Worm (Caenorhabditis elegans): Measurements from ENCODE around the gene C06E1.11.

The C06E1.11 gene

ce11 chrIII:8628405-8628982 is 12.0 kb upstream of the C06E1.11 start, which contains the start of the genes polk-1 and gpr-1:
TSS of gene polk-1 (minus strand) at chrIII:8628590.
TSS of gene gpr-1 (plus strand) at chrIII:8628932.
- peak; percentile 63 for TF ChIP-seq snpc-3.4 (tag; optimal IDR thresholded peaks at IDR 0.05)
- no peak for TF ChIP-seq mes-4 (tag; optimal IDR thresholded peaks at IDR 0.05)
- TF ChIP-seq attf-3 (GFP tag; conservative IDR thresholded peaks at IDR 0.05), result peak; percentile 53; the same call in 1 of the 2 replicates
- TF ChIP-seq Y56A3A.18 (GFP tag; IDR thresholded peaks at IDR 0.05), result no peak
- TF ChIP-seq madf-3 (GFP tag; IDR thresholded peaks at IDR 0.05), result peak; percentile 81
- TF ChIP-seq madf-8 (GFP tag; conservative IDR thresholded peaks at IDR 0.05), result peak; percentile 87
- peak; percentile 76 for TF ChIP-seq D2030.7 (GFP tag; IDR thresholded peaks at IDR 0.05)
- TF ChIP-seq hsf-1 (GFP tag; IDR thresholded peaks at IDR 0.05), result peak; percentile 78
- TF ChIP-seq dpl-1 (GFP tag; optimal IDR thresholded peaks at IDR 0.05), result peak; percentile 60
- TF ChIP-seq ztf-18 (tag; optimal IDR thresholded peaks at IDR 0.05), result no peak
- TF ChIP-seq efl-1 (GFP tag; optimal IDR thresholded peaks at IDR 0.05), result peak; percentile 89
- peak; percentile 70 for TF ChIP-seq xnd-1 (tag; optimal IDR thresholded peaks at IDR 0.05)
- TF ChIP-seq Y79H2A.3 (GFP tag; conservative IDR thresholded peaks at IDR 0.05), result peak; percentile 59; the same call in 1 of the 2 replicates
- TF ChIP-seq B0019.2 (GFP tag; conservative IDR thresholded peaks at IDR 0.05), result no peak
- peak; percentile 61 for TF ChIP-seq lsl-1 (GFP tag; optimal IDR thresholded peaks at IDR 0.05)
- TF ChIP-seq hlh-26 (GFP tag; conservative IDR thresholded peaks at IDR 0.05), result no peak
- TF ChIP-seq lin-40 (tag; optimal IDR thresholded peaks at IDR 0.05), result no peak
- TF ChIP-seq let-526 (GFP tag; IDR thresholded peaks at IDR 0.05), result no peak
- peak; percentile 74 for TF ChIP-seq dox-1 (GFP tag; IDR thresholded peaks at IDR 0.05)
- TF ChIP-seq ama-1 (optimal IDR thresholded peaks at IDR 0.05), result no peak
- no peak for TF ChIP-seq ama-1 (GFP tag; optimal IDR thresholded peaks at IDR 0.05)
- peak; percentile 16; the same call in 1 of the 2 replicates for TF ChIP-seq rcor-1 (GFP tag; IDR thresholded peaks at IDR 0.05)
- TF ChIP-seq ztf-6 (GFP tag; IDR thresholded peaks at IDR 0.05), result no peak
- TF ChIP-seq ceh-91 (GFP tag; IDR thresholded peaks at IDR 0.05), result peak; percentile 74
- no peak for TF ChIP-seq madf-10 (tag; optimal IDR thresholded peaks at IDR 0.05)
- TF ChIP-seq mcd-1 (GFP tag; IDR thresholded peaks at IDR 0.05), result peak; percentile 57
- TF ChIP-seq F33H1.4 (GFP tag; IDR thresholded peaks at IDR 0.05), result peak; percentile 69
- peak; percentile 59 for TF ChIP-seq lin-54 (GFP tag; optimal IDR thresholded peaks at IDR 0.05)
- no peak for TF ChIP-seq nhr-27 (tag; optimal IDR thresholded peaks at IDR 0.05)
- peak in 1 of 3 experiments; percentile 65 for TF ChIP-seq lin-35 (GFP tag; optimal IDR thresholded peaks at IDR 0.05)
- TF ChIP-seq madf-6 (GFP tag; IDR thresholded peaks at IDR 0.05), result peak; percentile 95
- TF ChIP-seq ekl-4 (GFP tag; IDR thresholded peaks at IDR 0.05), result 0 out of 2 replicates have a peak, but pooled peaks have one; percentile 16
- no peak for TF ChIP-seq nhr-179 (tag; optimal IDR thresholded peaks at IDR 0.05)
- TF ChIP-seq die-1 (tag; optimal IDR thresholded peaks at IDR 0.05), result no peak
- peak; percentile 10 for TF ChIP-seq tbp1 (GFP tag; optimal IDR thresholded peaks at IDR 0.05)

- TF ChIP-seq F37B4.10 (GFP tag; IDR thresholded peaks at IDR 0.05) (no peak), Y56A3A.18 (GFP tag; IDR thresholded peaks at IDR 0.05) (no peak), F22D6.2 (tag; optimal IDR thresholded peaks at IDR 0.05) (no peak), attf-3 (GFP tag; conservative IDR thresholded peaks at IDR 0.05) (no peak), hmg-1.2 (GFP tag; IDR thresholded peaks at IDR 0.05) (no peak), F57A8.1 (GFP tag; optimal IDR thresholded peaks at IDR 0.05) (no peak), nfya-2 (GFP tag; IDR thresholded peaks at IDR 0.05) (no peak), athp-1 (tag; optimal IDR thresholded peaks at IDR 0.05) (no peak), lin-54 (GFP tag; optimal IDR thresholded peaks at IDR 0.05) (no peak), F57C9.4 (tag; optimal IDR thresholded peaks at IDR 0.05) (no peak), rcor-1 (GFP tag; IDR thresholded peaks at IDR 0.05) (no peak), ztf-25 (GFP tag; IDR thresholded peaks at IDR 0.05) (no peak), ama-1 (optimal IDR thresholded peaks at IDR 0.05) (no peak), ama-1 (GFP tag; optimal IDR thresholded peaks at IDR 0.05) (no peak), let-607 (tag; optimal IDR thresholded peaks at IDR 0.05) (no peak), die-1 (tag; optimal IDR thresholded peaks at IDR 0.05) (no peak), cebp-1 (GFP tag; IDR thresholded peaks at IDR 0.05) (no peak), cebp-1 (tag; optimal IDR thresholded peaks at IDR 0.05) (no peak)
Measured at ce11 chrIII:8625125-8625524, 8.6 kb upstream of the C06E1.11 start.
